Worm (Caenorhabditis elegans): ENCODE data around the gene pro-1.

pro-1 gene

DNA sequence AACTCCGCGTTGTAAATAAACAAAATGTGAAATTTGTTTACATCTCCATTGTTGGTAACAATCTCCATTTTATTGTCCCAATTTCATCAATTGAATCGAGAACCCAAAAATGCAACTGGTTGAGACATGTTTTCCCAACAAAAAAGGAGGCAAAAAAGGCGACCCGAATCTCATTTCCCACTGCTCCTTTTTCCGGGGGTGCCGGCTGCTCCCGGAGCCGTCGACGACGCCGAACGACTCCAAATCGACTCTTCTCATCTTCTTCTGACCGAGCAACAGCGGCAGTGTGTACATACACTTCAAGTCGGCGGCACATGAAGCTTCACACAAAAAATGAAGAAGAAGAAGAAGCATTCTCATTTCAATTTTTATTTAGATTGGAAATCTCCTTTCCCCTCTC is 24.7 kb upstream of the pro-1 start:
- TF ChIP-seq dve-1 (tag; optimal IDR thresholded peaks at IDR 0.05) (no peak), fkh-6 (tag; optimal IDR thresholded peaks at IDR 0.05) (no peak), ahr-1 (tag; optimal IDR thresholded peaks at IDR 0.05) (no peak), ceh-22 (tag; optimal IDR thresholded peaks at IDR 0.05) (no peak), ztf-16 (tag; optimal IDR thresholded peaks at IDR 0.05) (no peak), ceh-9 (tag; optimal IDR thresholded peaks at IDR 0.05) (no peak), unc-86 (tag; optimal IDR thresholded peaks at IDR 0.05) (no peak), elt-4 (tag; optimal IDR thresholded peaks at IDR 0.05) (no peak), ceh-34 (tag; optimal IDR thresholded peaks at IDR 0.05) (no peak), hlh-6 (tag; optimal IDR thresholded peaks at IDR 0.05) (no peak), fkh-10 (GFP tag; optimal IDR thresholded peaks at IDR 0.05) (no peak), nhr-232 (tag; optimal IDR thresholded peaks at IDR 0.05) (no peak), ref-2 (tag; optimal IDR thresholded peaks at IDR 0.05) (no peak), gmeb-2 (tag; optimal IDR thresholded peaks at IDR 0.05) (no peak), ceh-30 (tag; optimal IDR thresholded peaks at IDR 0.05) (no peak)

DNA sequence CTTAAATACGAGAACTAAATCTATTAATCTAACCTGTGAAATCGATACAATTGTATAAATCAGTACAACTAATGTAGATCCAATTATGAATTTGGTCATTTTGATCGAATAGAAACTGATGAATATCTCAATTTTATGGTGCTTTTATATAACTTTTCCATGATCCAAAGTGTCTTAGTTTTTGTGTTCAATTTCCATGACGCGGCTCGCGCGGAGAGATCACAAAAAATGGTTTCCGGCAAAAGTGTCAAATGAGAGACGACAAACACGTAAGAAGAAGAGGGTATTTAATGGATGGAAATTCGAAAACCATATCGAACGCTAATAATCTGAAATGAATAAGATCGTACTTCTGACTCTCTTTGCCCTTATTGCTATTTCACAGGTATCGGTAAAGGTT is 22.8 kb upstream of the pro-1 start, which contains the start of the genes C06A1.6 and C06A1.7:
Gene C06A1.6 (minus strand): TSS at position 101 of the 400 bp plus-strand sequence.
Gene C06A1.7 (plus strand): TSS at position 314 of the 400 bp plus-strand sequence.
- TF ChIP-seq ceh-22 (tag; optimal IDR thresholded peaks at IDR 0.05) = no peak
- TF ChIP-seq pax-1 (tag; optimal IDR thresholded peaks at IDR 0.05) = no peak
- TF ChIP-seq pqm-1 (tag; optimal IDR thresholded peaks at IDR 0.05) = no peak
- no peak for TF ChIP-seq fkh-6 (tag; optimal IDR thresholded peaks at IDR 0.05)
- TF ChIP-seq sdc-2 (tag; optimal IDR thresholded peaks at IDR 0.05) = no peak

DNA sequence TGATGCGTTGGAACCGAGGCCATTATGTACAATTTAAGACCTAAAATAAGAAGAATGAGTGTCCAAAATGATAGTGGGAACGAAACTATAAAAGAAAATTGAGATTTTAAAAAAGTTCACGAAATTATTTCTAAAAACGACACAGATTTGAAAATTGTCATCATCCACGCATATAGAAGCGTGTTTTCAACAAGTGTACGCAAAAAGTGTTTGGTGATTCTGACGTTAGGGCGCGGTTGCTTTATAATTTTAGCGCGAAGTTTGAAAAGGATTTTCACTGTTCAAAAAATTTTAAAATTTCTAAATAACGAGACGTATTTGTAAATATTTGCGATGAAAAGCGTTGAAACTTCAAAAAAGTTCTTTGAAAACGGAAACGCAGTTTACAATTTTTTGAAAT is 21.6 kb upstream of the pro-1 start, which contains the start of gene cdc-48.1:
Gene cdc-48.1 (minus strand): TSS at position 40 of the 400 bp plus-strand sequence.
- peak; percentile 95 for TF ChIP-seq ets-4 (tag; optimal IDR thresholded peaks at IDR 0.05)
- peak; percentile 46 for TF ChIP-seq C38D4.7 (GFP tag; optimal IDR thresholded peaks at IDR 0.05)
- peak; percentile 86 for TF ChIP-seq sox-2 (GFP tag; IDR thresholded peaks at IDR 0.05)
- TF ChIP-seq Y22D7AL.16 (tag; optimal IDR thresholded peaks at IDR 0.05) = peak; percentile 77
- TF ChIP-seq ceh-18 (tag; optimal IDR thresholded peaks at IDR 0.05) = peak; percentile 100
- peak; percentile 70 for TF ChIP-seq lin-11 (tag; optimal IDR thresholded peaks at IDR 0.05)
- TF ChIP-seq pat-9 (tag; optimal IDR thresholded peaks at IDR 0.05) = peak; percentile 92
- TF ChIP-seq pqm-1 (tag; optimal IDR thresholded peaks at IDR 0.05) = peak; percentile 77
- peak; percentile 98 for TF ChIP-seq ceh-14 (tag; optimal IDR thresholded peaks at IDR 0.05)
- no peak for TF ChIP-seq mec-3 (tag; optimal IDR thresholded peaks at IDR 0.05; ENCODE audit: borderline replicate concordance)
- TF ChIP-seq dmd-4 (tag; optimal IDR thresholded peaks at IDR 0.05; ENCODE audit: borderline replicate concordance) = peak; percentile 70
- peak; percentile 92 for TF ChIP-seq fkh-10 (GFP tag; optimal IDR thresholded peaks at IDR 0.05)
- peak; percentile 99 for TF ChIP-seq ref-2 (tag; optimal IDR thresholded peaks at IDR 0.05)
- TF ChIP-seq odd-2 (tag; optimal IDR thresholded peaks at IDR 0.05) = no peak
- TF ChIP-seq hlh-6 (tag; optimal IDR thresholded peaks at IDR 0.05) = peak; percentile 35
- peak; percentile 24 for TF ChIP-seq hlh-13 (GFP tag; optimal IDR thresholded peaks at IDR 0.05)
- peak; percentile 82 for TF ChIP-seq pha-2 (tag; optimal IDR thresholded peaks at IDR 0.05)
- TF ChIP-seq ceh-31 (tag; optimal IDR thresholded peaks at IDR 0.05) = peak; percentile 98
- TF ChIP-seq unc-3 (GFP tag; conservative IDR thresholded peaks at IDR 0.05) = peak; percentile 76
- TF ChIP-seq unc-3 (tag; optimal IDR thresholded peaks at IDR 0.05) = peak; percentile 92
- TF ChIP-seq unc-86 (tag; optimal IDR thresholded peaks at IDR 0.05) = peak; percentile 97
- TF ChIP-seq K02D7.2 (tag; optimal IDR thresholded peaks at IDR 0.05) = peak; percentile 79
- TF ChIP-seq che-1 (tag; optimal IDR thresholded peaks at IDR 0.05) = peak; percentile 51
- TF ChIP-seq pax-1 (tag; optimal IDR thresholded peaks at IDR 0.05) = peak; percentile 96
- peak; percentile 96 for TF ChIP-seq elt-2 (tag; optimal IDR thresholded peaks at IDR 0.05)
- peak; percentile 90 for TF ChIP-seq K09A11.1 (tag; optimal IDR thresholded peaks at IDR 0.05; ENCODE audit: insufficient read depth)
- TF ChIP-seq ceh-22 (tag; optimal IDR thresholded peaks at IDR 0.05) = no peak
- no peak for TF ChIP-seq eyg-1 (tag; optimal IDR thresholded peaks at IDR 0.05)
- peak; percentile 81 for TF ChIP-seq madf-2 (tag; optimal IDR thresholded peaks at IDR 0.05)
- peak; percentile 57 for TF ChIP-seq ceh-24 (tag; optimal IDR thresholded peaks at IDR 0.05)
- peak; percentile 99 for TF ChIP-seq nfya-1 (tag; optimal IDR thresholded peaks at IDR 0.05)
- peak; percentile 100 for TF ChIP-seq unc-42 (tag; optimal IDR thresholded peaks at IDR 0.05)
- TF ChIP-seq sdc-2 (tag; optimal IDR thresholded peaks at IDR 0.05) = peak; percentile 79
- peak; percentile 91 for TF ChIP-seq pros-1 (tag; optimal IDR thresholded peaks at IDR 0.05)
- peak; percentile 72 for TF ChIP-seq fax-1 (tag; optimal IDR thresholded peaks at IDR 0.05)
- TF ChIP-seq hlh-8 (tag; optimal IDR thresholded peaks at IDR 0.05) = peak; percentile 87
- TF ChIP-seq ceh-45 (GFP tag; IDR thresholded peaks at IDR 0.05) = peak; percentile 68; the same call in 1 of the 2 replicates
- peak; percentile 68 for TF ChIP-seq sox-4 (tag; optimal IDR thresholded peaks at IDR 0.05)
- TF ChIP-seq fkh-6 (tag; optimal IDR thresholded peaks at IDR 0.05) = peak; percentile 24
